Worm (Caenorhabditis elegans): ENCODE results near the gene swt-3.

- TF ChIP-seq mdl-1 (tag; optimal IDR thresholded peaks at IDR 0.05) (no peak), nhr-6 (tag; optimal IDR thresholded peaks at IDR 0.05) (no peak), nhr-77 (tag; optimal IDR thresholded peaks at IDR 0.05) (no peak), nhr-12 (tag; optimal IDR thresholded peaks at IDR 0.05) (no peak), elt-3 (tag; optimal IDR thresholded peaks at IDR 0.05) (no peak), ama-1 (optimal IDR thresholded peaks at IDR 0.05) (no peak)
These were observed 22.8 kb downstream of the swt-3 start, which contains the start of the genes T25B9.4 and T25B9.6 for ce11 chrIV:10757616-10758193.

All from whole organism, L2 larva.